Worm (Caenorhabditis elegans): ENCODE measurements around the gene C54F6.5.

The C54F6.5 gene

ce11 chrV:7528816-7529215 is at the start of gene C54F6.5:
C54F6.5 (plus strand) TSS chrV:7529116.
- TF ChIP-seq lin-13 (tag; optimal IDR thresholded peaks at IDR 0.05) (no peak), ceh-43 (GFP tag; optimal IDR thresholded peaks at IDR 0.05) (no peak), nhr-237 (tag; optimal IDR thresholded peaks at IDR 0.05) (no peak), pha-4 (tag; optimal IDR thresholded peaks at IDR 0.05) (no peak), sem-2 (GFP tag; optimal IDR thresholded peaks at IDR 0.05) (no peak), mls-2 (tag; optimal IDR thresholded peaks at IDR 0.05) (no peak), nhr-2 (tag; optimal IDR thresholded peaks at IDR 0.05) (no peak), bed-3 (GFP tag; optimal IDR thresholded peaks at IDR 0.05) (no peak), unc-120 (tag; optimal IDR thresholded peaks at IDR 0.05; ENCODE audit: poor library complexity, severe bottlenecking) (no peak), ceh-39 (tag; optimal IDR thresholded peaks at IDR 0.05) (no peak), cnd-1 (tag; optimal IDR thresholded peaks at IDR 0.05) (no peak), drap-1 (GFP tag; optimal IDR thresholded peaks at IDR 0.05) (no peak), snpc-4 (tag; optimal IDR thresholded peaks at IDR 0.05) (no peak), unc-39 (tag; optimal IDR thresholded peaks at IDR 0.05) (no peak), ces-1 (GFP tag; optimal IDR thresholded peaks at IDR 0.05) (no peak)

- TF ChIP-seq sem-2 (GFP tag; optimal IDR thresholded peaks at IDR 0.05), result no peak
- no peak for TF ChIP-seq bed-3 (GFP tag; optimal IDR thresholded peaks at IDR 0.05)
- TF ChIP-seq lin-13 (tag; optimal IDR thresholded peaks at IDR 0.05), result no peak
- no peak for TF ChIP-seq nhr-28 (tag; optimal IDR thresholded peaks at IDR 0.05)
- no peak for TF ChIP-seq unc-39 (tag; optimal IDR thresholded peaks at IDR 0.05)
- no peak for TF ChIP-seq snpc-4 (tag; optimal IDR thresholded peaks at IDR 0.05)
- TF ChIP-seq flh-1 (GFP tag; optimal IDR thresholded peaks at IDR 0.05), result no peak
- no peak for TF ChIP-seq nhr-2 (tag; optimal IDR thresholded peaks at IDR 0.05)
- no peak for TF ChIP-seq ceh-39 (tag; optimal IDR thresholded peaks at IDR 0.05)
- TF ChIP-seq lin-32 (GFP tag; optimal IDR thresholded peaks at IDR 0.05), result no peak
- TF ChIP-seq ceh-83 (GFP tag; optimal IDR thresholded peaks at IDR 0.05), result no peak
- no peak for TF ChIP-seq lsy-2 (tag; optimal IDR thresholded peaks at IDR 0.05)
- no peak for TF ChIP-seq blmp-1 (tag; optimal IDR thresholded peaks at IDR 0.05)
- TF ChIP-seq hlh-1 (tag; optimal IDR thresholded peaks at IDR 0.05), result no peak
- no peak for TF ChIP-seq elt-3 (tag; optimal IDR thresholded peaks at IDR 0.05)
- TF ChIP-seq cnd-1 (tag; optimal IDR thresholded peaks at IDR 0.05), result no peak
- no peak for TF ChIP-seq unc-120 (tag; optimal IDR thresholded peaks at IDR 0.05; ENCODE audit: poor library complexity, severe bottlenecking)
- TF ChIP-seq drap-1 (GFP tag; optimal IDR thresholded peaks at IDR 0.05), result no peak
- no peak for TF ChIP-seq ham-2 (GFP tag; optimal IDR thresholded peaks at IDR 0.05)
- TF ChIP-seq ztf-11 (tag; optimal IDR thresholded peaks at IDR 0.05), result no peak
Measured at ce11 chrV:7480949-7481348, 48.0 kb upstream of the C54F6.5 start, which contains the start of gene C18B10.6. C18B10.6 (minus strand) TSS chrV:7481049.

ce11 chrV:7485000-7485399 is 43.9 kb upstream of the C54F6.5 start, which contains the start of gene srbc-8:
srbc-8 (minus strand) TSS chrV:7485100.
- TF ChIP-seq flh-1 (GFP tag; optimal IDR thresholded peaks at IDR 0.05) (no peak), M03D4.4 (tag; optimal IDR thresholded peaks at IDR 0.05) (no peak), nhr-12 (tag; optimal IDR thresholded peaks at IDR 0.05) (no peak), mls-2 (tag; optimal IDR thresholded peaks at IDR 0.05) (no peak), lin-13 (tag; optimal IDR thresholded peaks at IDR 0.05) (no peak), tbx-8 (GFP tag; optimal IDR thresholded peaks at IDR 0.05) (no peak), bed-3 (GFP tag; optimal IDR thresholded peaks at IDR 0.05) (no peak), ztf-11 (tag; optimal IDR thresholded peaks at IDR 0.05) (no peak), unc-39 (tag; optimal IDR thresholded peaks at IDR 0.05) (no peak), cnd-1 (tag; optimal IDR thresholded peaks at IDR 0.05) (no peak), drap-1 (GFP tag; optimal IDR thresholded peaks at IDR 0.05) (no peak), sptf-1 (tag; optimal IDR thresholded peaks at IDR 0.05) (no peak), unc-120 (tag; optimal IDR thresholded peaks at IDR 0.05; ENCODE audit: poor library complexity, severe bottlenecking) (no peak), lsy-2 (tag; optimal IDR thresholded peaks at IDR 0.05) (no peak), sem-2 (GFP tag; optimal IDR thresholded peaks at IDR 0.05) (no peak), ceh-39 (tag; optimal IDR thresholded peaks at IDR 0.05) (no peak)

DNA sequence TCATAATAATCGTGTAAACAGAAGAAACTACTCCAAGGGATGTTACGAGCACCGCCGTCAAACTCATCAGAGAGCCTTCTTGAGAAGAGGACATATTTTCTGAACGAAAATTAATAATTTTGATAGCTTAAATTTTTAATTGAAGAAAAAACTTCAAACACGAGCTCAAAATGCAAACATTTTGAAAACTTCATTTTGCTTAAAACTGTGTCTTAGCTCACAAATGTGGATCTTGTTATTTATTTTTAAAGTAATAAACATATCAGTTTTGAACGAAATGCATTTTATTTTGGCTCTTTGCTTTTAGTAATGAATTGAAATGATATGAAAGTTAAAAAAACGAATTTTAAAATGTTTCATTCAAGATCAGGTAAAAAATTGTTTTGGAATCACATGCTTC is 41.4 kb upstream of the C54F6.5 start, which contains the start of gene srbc-7:
Gene srbc-7, minus strand, starts transcription at position 101 of the 400 bp plus-strand sequence.
- no peak for TF ChIP-seq nhr-12 (tag; optimal IDR thresholded peaks at IDR 0.05)
- TF ChIP-seq elt-3 (tag; optimal IDR thresholded peaks at IDR 0.05), result no peak
- TF ChIP-seq drap-1 (GFP tag; optimal IDR thresholded peaks at IDR 0.05), result no peak
- no peak for TF ChIP-seq nhr-237 (tag; optimal IDR thresholded peaks at IDR 0.05)
- TF ChIP-seq unc-120 (tag; optimal IDR thresholded peaks at IDR 0.05; ENCODE audit: poor library complexity, severe bottlenecking), result no peak
- no peak for TF ChIP-seq ceh-39 (tag; optimal IDR thresholded peaks at IDR 0.05)
- no peak for TF ChIP-seq mep-1 (tag; optimal IDR thresholded peaks at IDR 0.05)
- no peak for TF ChIP-seq lsy-2 (tag; optimal IDR thresholded peaks at IDR 0.05)
- TF ChIP-seq snpc-4 (tag; optimal IDR thresholded peaks at IDR 0.05), result no peak
- no peak for TF ChIP-seq nhr-76 (tag; optimal IDR thresholded peaks at IDR 0.05)
- no peak for TF ChIP-seq tbx-8 (GFP tag; optimal IDR thresholded peaks at IDR 0.05)
- TF ChIP-seq ham-2 (GFP tag; optimal IDR thresholded peaks at IDR 0.05), result no peak
- no peak for TF ChIP-seq sem-2 (GFP tag; optimal IDR thresholded peaks at IDR 0.05)
